Worm (Caenorhabditis elegans) whole organism, late embryonic: ENCODE results near the gene C43D7.7.

Experiments
- F13H6.1 ChIP-seq: sonication (generic microtip); optimal IDR thresholded peaks from 2 replicates; lab custom pipeline; 2016; ENCODE audit warnings: missing genetic modification characterization, missing compliant biosample characterization
- K09A11.1 ChIP-seq: sonication (generic microtip); optimal IDR thresholded peaks from 2 replicates; lab custom pipeline; 2017; ENCODE audit warnings: antibody characterized with exemption, mild to moderate bottlenecking, missing genetic modification characterization, missing compliant biosample characterization; ENCODE audit not compliant: insufficient read depth
- T23F11.4 ChIP-seq: fragments of 200-800 bp; sonication (Bioruptor generic); optimal IDR thresholded peaks from 2 replicates; lab custom pipeline; 2018; ENCODE audit warnings: mild to moderate bottlenecking, missing genetic modification characterization, missing compliant biosample characterization
- ahr-1 ChIP-seq: sonication (generic microtip); optimal IDR thresholded peaks from 2 replicates; lab custom pipeline; 2016; ENCODE audit warnings: missing genetic modification characterization, missing compliant biosample characterization
- ceh-14 ChIP-seq: sonication (generic microtip); optimal IDR thresholded peaks from 2 replicates; lab custom pipeline; 2016; ENCODE audit warnings: missing genotype, missing genetic modification characterization, missing compliant biosample characterization
- ceh-24 ChIP-seq: sonication (generic microtip); optimal IDR thresholded peaks from 2 replicates; lab custom pipeline; 2016; ENCODE audit warnings: mild to moderate bottlenecking, missing genetic modification characterization, missing compliant biosample characterization
- ceh-45 ChIP-seq: fragments of 200-800 bp; sonication (Bioruptor generic); IDR thresholded peaks from 2 replicates; pipeline ENCODE4 v1.3.6; 2022; ENCODE audit warnings: missing genetic modification reagents, missing genetic modification characterization, missing compliant biosample characterization
- ceh-48 ChIP-seq: sonication (generic microtip); optimal IDR thresholded peaks from 2 replicates; lab custom pipeline; 2016; ENCODE audit warnings: missing genetic modification characterization, inconsistent platforms, missing compliant biosample characterization
- ceh-6 ChIP-seq: fragments of 200-800 bp; sonication (Bioruptor generic); optimal IDR thresholded peaks from 2 replicates; lab custom pipeline; 2018; ENCODE audit warnings: mild to moderate bottlenecking, missing genetic modification characterization, missing compliant biosample characterization
- che-1 ChIP-seq: sonication (generic microtip); optimal IDR thresholded peaks from 2 replicates; lab custom pipeline; 2016; ENCODE audit warnings: mild to moderate bottlenecking, missing genetic modification characterization, missing compliant biosample characterization
- dmd-4 ChIP-seq: sonication (generic microtip); optimal IDR thresholded peaks from 2 replicates; lab custom pipeline; 2016; ENCODE audit warnings: borderline replicate concordance, missing genetic modification characterization, missing compliant biosample characterization
- elt-2 ChIP-seq: sonication (generic microtip); optimal IDR thresholded peaks from 2 replicates; lab custom pipeline; 2016; ENCODE audit warnings: missing genetic modification reagents, missing genetic modification characterization, missing compliant biosample characterization
- elt-4 ChIP-seq: sonication (generic microtip); optimal IDR thresholded peaks from 2 replicates; lab custom pipeline; 2016; ENCODE audit warnings: missing genetic modification characterization, missing compliant biosample characterization
- fax-1 ChIP-seq: sonication (generic microtip); optimal IDR thresholded peaks from 2 replicates; lab custom pipeline; 2016; ENCODE audit warnings: missing genotype, missing genetic modification characterization, missing compliant biosample characterization
- fkh-10 ChIP-seq: fragments of 150-350 bp; optimal IDR thresholded peaks from 2 replicates; lab custom pipeline; 2014; ENCODE audit warnings: missing biosample characterization, missing genetic modification reagents, missing genetic modification characterization
- fkh-6 ChIP-seq: sonication (generic microtip); optimal IDR thresholded peaks from 2 replicates; lab custom pipeline; 2016; ENCODE audit warnings: missing genetic modification characterization, missing compliant biosample characterization
- hlh-6 ChIP-seq: sonication (generic microtip); optimal IDR thresholded peaks from 2 replicates; lab custom pipeline; 2016; ENCODE audit warnings: missing genotype, missing genetic modification characterization, missing compliant biosample characterization
- hlh-8 ChIP-seq: sonication (generic microtip); optimal IDR thresholded peaks from 2 replicates; lab custom pipeline; 2016; ENCODE audit warnings: missing genotype, missing genetic modification characterization, missing compliant biosample characterization
- madf-2 ChIP-seq: sonication (generic microtip); optimal IDR thresholded peaks from 2 replicates; lab custom pipeline; 2017; ENCODE audit warnings: missing genetic modification characterization, missing compliant biosample characterization
- nhr-232 ChIP-seq: sonication (generic microtip); optimal IDR thresholded peaks from 2 replicates; lab custom pipeline; 2016; ENCODE audit warnings: missing genetic modification characterization, missing compliant biosample characterization
- npax-4 ChIP-seq: sonication (generic microtip); optimal IDR thresholded peaks from 2 replicates; lab custom pipeline; 2016; ENCODE audit warnings: missing genetic modification characterization, missing compliant biosample characterization
- odd-2 ChIP-seq: sonication (generic microtip); optimal IDR thresholded peaks from 2 replicates; lab custom pipeline; 2017; ENCODE audit warnings: antibody characterized with exemption, mild to moderate bottlenecking, missing genetic modification characterization, missing compliant biosample characterization
- pag-3 ChIP-seq: sonication (generic microtip); optimal IDR thresholded peaks from 2 replicates; lab custom pipeline; 2016; ENCODE audit warnings: missing compliant biosample characterization, missing genetic modification characterization, borderline replicate concordance
- pat-9 ChIP-seq: fragments of 200-800 bp; sonication (Bioruptor generic); optimal IDR thresholded peaks from 2 replicates; lab custom pipeline; 2018; ENCODE audit warnings: mild to moderate bottlenecking, missing genetic modification characterization, moderate library complexity, missing compliant biosample characterization
- pha-4 ChIP-seq: fragments of 150-350 bp; optimal IDR thresholded peaks from 2 replicates; lab custom pipeline; 2018; ENCODE audit warnings: missing biosample characterization, missing genetic modification reagents, missing genetic modification characterization
- pqm-1 ChIP-seq: sonication (generic microtip); optimal IDR thresholded peaks from 2 replicates; lab custom pipeline; 2016; ENCODE audit warnings: missing genetic modification characterization, missing compliant biosample characterization
- pros-1 ChIP-seq: fragments of 150-350 bp; optimal IDR thresholded peaks from 2 replicates; lab custom pipeline; 2014; ENCODE audit warnings: missing biosample characterization, missing genetic modification reagents, missing genetic modification characterization
- rnt-1 ChIP-seq: sonication (generic microtip); optimal IDR thresholded peaks from 2 replicates; lab custom pipeline; 2016; ENCODE audit warnings: missing genetic modification characterization, missing compliant biosample characterization
- sdc-2 ChIP-seq: sonication (generic microtip); optimal IDR thresholded peaks from 2 replicates; lab custom pipeline; 2016; ENCODE audit warnings: missing genotype, missing genetic modification characterization, missing compliant biosample characterization
- sox-4 ChIP-seq: sonication (generic microtip); optimal IDR thresholded peaks from 2 replicates; lab custom pipeline; 2017; ENCODE audit warnings: mild to moderate bottlenecking, missing genetic modification characterization, inconsistent platforms, missing compliant biosample characterization
- syd-9 ChIP-seq: sonication (generic microtip); optimal IDR thresholded peaks from 2 replicates; lab custom pipeline; 2016; ENCODE audit warnings: mild to moderate bottlenecking, missing genetic modification characterization, moderate library complexity, missing compliant biosample characterization
- unc-3 ChIP-seq, 2 experiments: fragments of 200-800 bp in 1 of 2; sonication (Bioruptor generic) in 1 of 2; sonication (generic microtip) in 1 of 2; conservative IDR thresholded peaks in 1 of 2; optimal IDR thresholded peaks in 1 of 2; 2 replicates each; pipeline versions ENCODE4 v1.3.6 to Lab custom; 2016 to 2022; ENCODE audit warnings: missing compliant biosample characterization in 2 of 2, missing genetic modification characterization in 2 of 2, missing genetic modification reagents in 1 of 2
- unc-42 ChIP-seq: sonication (generic microtip); optimal IDR thresholded peaks from 2 replicates; lab custom pipeline; 2016; ENCODE audit warnings: missing genotype, missing genetic modification characterization, missing compliant biosample characterization
- ztf-16 ChIP-seq: sonication (generic microtip); optimal IDR thresholded peaks from 2 replicates; lab custom pipeline; 2017; ENCODE audit warnings: missing genetic modification characterization, missing compliant biosample characterization

The C43D7.7 gene

DNA sequence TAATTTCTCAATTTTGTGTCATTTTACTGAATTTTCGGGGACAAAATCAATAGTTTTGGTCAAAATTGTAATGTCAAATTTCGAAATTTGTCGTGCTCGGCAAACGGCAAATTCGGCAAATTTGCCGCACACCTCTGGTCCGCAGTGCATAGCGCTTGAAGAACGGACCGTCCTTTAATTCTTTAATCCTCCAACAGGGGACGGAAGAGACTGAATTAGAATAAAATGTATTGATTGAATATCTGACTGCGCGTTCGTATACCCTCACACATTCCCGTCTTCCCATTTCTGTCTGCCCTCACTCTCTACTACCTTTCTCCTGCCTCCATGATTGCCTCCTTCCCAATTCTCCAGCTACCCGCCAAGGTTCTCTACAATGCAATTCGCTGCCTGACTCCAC lies 20.0 kb downstream of the C43D7.7 start, which contains the start of gene F55C9.14:
F55C9.14 (plus strand) TSS at position 301 of the 400 bp plus-strand sequence.
- TF ChIP-seq ceh-45 (GFP tag; lab: Robert Waterston, UW) = no peak
- TF ChIP-seq pqm-1 (tag; lab: Kevin White, UChicago) = no peak
- no peak for TF ChIP-seq ceh-14 (tag; lab: Kevin White, UChicago)
- TF ChIP-seq pha-4 (tag; lab: Kevin White, UChicago) = no peak
- TF ChIP-seq rnt-1 (tag; lab: Kevin White, UChicago) = no peak
- no peak for TF ChIP-seq ceh-6
- no peak for TF ChIP-seq fax-1
- TF ChIP-seq sox-4 (tag; lab: Kevin White, UChicago) = no peak
- TF ChIP-seq dmd-4 (tag; lab: Kevin White, UChicago) = no peak
- no peak for TF ChIP-seq pag-3 (tag; lab: Kevin White, UChicago)
- no peak for TF ChIP-seq T23F11.4
- no peak for TF ChIP-seq npax-4 (tag; lab: Kevin White, UChicago)
- TF ChIP-seq elt-2 (tag; lab: Kevin White, UChicago) = no peak
- TF ChIP-seq fkh-10 = no peak

DNA sequence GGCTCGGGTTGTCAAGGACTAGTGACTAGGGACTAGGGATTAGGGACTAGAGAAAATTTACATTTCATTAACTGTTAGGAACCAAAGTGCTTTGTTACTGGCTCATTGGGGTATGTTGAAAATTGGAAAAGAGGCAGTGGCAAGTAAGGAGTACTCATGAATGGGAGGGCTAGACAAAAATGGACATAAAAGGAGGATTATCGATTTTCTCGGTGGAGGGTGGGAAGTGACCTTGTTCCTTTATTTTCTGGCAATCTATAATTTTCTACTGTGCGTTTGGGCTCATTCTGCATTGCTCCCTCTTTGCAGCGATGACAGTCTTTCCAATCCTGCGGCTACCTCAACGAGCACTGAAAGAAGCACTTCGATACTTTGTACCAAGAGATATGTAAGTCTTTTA lies 21.8 kb downstream of the C43D7.7 start, which contains the start of gene fbxb-60:
fbxb-60 (plus strand) TSS at position 301 of the 400 bp plus-strand sequence.
- TF ChIP-seq elt-4 (no peak), che-1 (no peak), hlh-6 (tag; lab: Kevin White, UChicago) (no peak), syd-9 (tag; lab: Kevin White, UChicago) (no peak)

DNA sequence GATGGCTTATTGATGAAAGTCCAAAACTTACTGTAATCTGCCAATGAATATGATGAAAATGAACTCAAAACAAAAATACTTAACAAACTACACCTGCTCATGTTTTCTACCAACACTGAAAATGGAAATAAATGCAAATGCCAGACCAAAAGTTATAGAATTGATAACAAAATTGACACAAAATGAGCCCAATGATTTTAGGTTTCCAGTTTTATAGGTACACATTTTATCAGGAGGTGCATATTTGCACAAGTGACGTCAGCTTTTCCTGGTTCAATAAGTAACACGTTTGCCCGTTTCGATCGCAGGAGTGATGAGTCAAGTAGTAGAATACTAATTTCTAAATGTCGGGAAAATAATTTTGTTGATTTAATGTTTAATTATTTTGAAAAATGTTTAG lies 22.6 kb downstream of the C43D7.7 start, which contains the start of gene F55C9.6:
F55C9.6 (minus strand) TSS at position 101 of the 400 bp plus-strand sequence.
- TF ChIP-seq K09A11.1 (tag; lab: Kevin White, UChicago) = no peak
- no peak for TF ChIP-seq sdc-2 (tag; lab: Kevin White, UChicago)
- no peak for TF ChIP-seq fax-1
- TF ChIP-seq hlh-8 (tag; lab: Kevin White, UChicago) = no peak
- no peak for TF ChIP-seq pros-1 (tag; lab: Kevin White, UChicago)
- no peak for TF ChIP-seq elt-2 (tag; lab: Kevin White, UChicago)
- no peak for TF ChIP-seq madf-2
- no peak for TF ChIP-seq unc-3 (GFP tag; conservative IDR thresholded peaks at IDR 0.05; lab: Robert Waterston, UW)
- no peak for TF ChIP-seq unc-3 (tag; optimal IDR thresholded peaks at IDR 0.05; lab: Kevin White, UChicago)
- no peak for TF ChIP-seq pat-9
- TF ChIP-seq fkh-6 = no peak
- no peak for TF ChIP-seq ceh-48 (tag; lab: Kevin White, UChicago)

DNA sequence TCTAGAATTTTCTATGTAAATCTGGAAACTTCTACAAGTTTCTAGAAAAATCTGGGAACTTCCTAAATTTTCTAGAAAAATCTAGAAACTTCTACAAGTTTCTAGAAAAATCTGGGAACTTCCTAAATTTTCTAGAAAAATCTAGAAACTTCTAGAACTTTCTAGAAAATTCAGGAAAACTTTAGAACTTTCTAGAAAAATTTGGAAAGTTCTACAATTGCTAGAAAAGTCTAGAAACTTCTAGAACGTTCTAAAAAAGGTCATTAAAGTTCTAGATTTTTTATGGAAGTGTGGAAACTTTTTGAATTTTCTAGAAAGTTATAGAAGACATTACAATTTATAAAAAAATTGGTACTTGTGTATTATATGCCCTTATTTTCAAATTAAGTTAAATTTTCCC lies 26.3 kb downstream of the C43D7.7 start, which contains the start of gene F55C9.5:
F55C9.5 (minus strand) TSS at position 101 of the 400 bp plus-strand sequence.
- TF ChIP-seq ztf-16 (tag; lab: Kevin White, UChicago) (no peak), ceh-24 (tag; lab: Kevin White, UChicago) (no peak), npax-4 (tag; lab: Kevin White, UChicago) (no peak), elt-2 (tag; lab: Kevin White, UChicago) (no peak), nhr-232 (no peak), F13H6.1 (no peak), unc-42 (tag; lab: Kevin White, UChicago) (no peak), odd-2 (no peak), pqm-1 (tag; lab: Kevin White, UChicago) (no peak), pha-4 (tag; lab: Kevin White, UChicago) (no peak), ahr-1 (tag; lab: Kevin White, UChicago) (no peak)
